Worm (Caenorhabditis elegans): ENCODE measurements around the gene ZK675.4.
A peak's percentile ranks its signal among the peaks of the same experiment; 100 is the strongest.

Gene ZK675.4

DNA sequence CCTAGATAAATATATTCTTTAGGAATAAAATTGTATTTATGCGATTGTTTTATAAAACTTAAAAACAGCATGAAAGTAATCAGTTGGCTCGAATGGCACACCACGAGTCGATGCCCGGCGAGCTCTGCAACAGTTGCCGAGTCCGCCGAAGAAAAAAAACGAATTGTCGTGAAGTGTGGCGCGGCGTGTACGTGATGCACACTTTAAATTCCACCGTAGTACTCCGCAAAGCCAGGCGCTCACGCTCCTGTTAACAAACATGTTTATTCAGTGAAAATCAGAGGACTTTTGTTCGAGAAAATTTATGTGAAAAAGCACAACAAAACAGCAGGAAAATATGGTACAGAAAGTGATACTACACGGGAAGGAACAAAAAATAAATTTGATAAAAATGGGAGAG is 40.5 kb upstream of the ZK675.4 start (continued):
- no peak for TF ChIP-seq ztf-11 (tag; optimal IDR thresholded peaks at IDR 0.05)
- peak; percentile 33 for TF ChIP-seq snpc-4 (tag; optimal IDR thresholded peaks at IDR 0.05)
- TF ChIP-seq dsc-1 (tag; optimal IDR thresholded peaks at IDR 0.05): no peak
- TF ChIP-seq sox-4 (tag; optimal IDR thresholded peaks at IDR 0.05): no peak
- TF ChIP-seq hpl-2 (GFP tag; optimal IDR thresholded peaks at IDR 0.05): no peak
- TF ChIP-seq mdl-1 (tag; optimal IDR thresholded peaks at IDR 0.05): peak in 1 of 2 experiments; percentile 15
- TF ChIP-seq isw-1 (GFP tag; IDR thresholded peaks at IDR 0.05): peak; percentile 8
- no peak for TF ChIP-seq lin-39 (tag; optimal IDR thresholded peaks at IDR 0.05)

DNA sequence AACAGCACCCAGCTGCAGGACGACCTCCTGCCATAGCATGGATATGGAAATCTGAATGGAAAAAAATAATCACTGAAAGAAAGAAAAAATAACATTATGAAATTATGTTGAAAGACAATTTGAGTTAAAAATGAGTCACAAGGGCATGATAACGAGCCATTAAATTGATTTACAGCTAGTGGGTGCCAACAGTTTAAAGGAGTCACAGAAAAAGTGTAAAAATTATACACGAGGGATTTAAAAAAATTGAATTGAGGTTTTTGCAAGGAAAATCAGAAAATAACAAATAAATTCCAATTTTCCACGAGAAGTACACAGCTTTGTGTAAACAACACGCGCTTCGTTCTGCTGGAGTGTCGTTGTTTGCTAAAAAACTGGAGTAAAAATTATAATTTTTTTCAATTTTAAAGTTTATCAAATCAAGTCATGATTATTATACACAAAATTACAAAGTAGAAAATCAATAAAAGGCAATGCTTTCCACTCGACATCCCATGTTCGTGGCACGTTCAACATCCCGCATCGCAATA is 37.2 kb upstream of the ZK675.4 start, which contains the start of gene T01H3.3:
TSS of gene T01H3.3 (minus strand) at position 51 of the 530 bp plus-strand sequence.
- TF ChIP-seq ztf-4 (tag; optimal IDR thresholded peaks at IDR 0.05) (no peak), lin-35 (GFP tag; optimal IDR thresholded peaks at IDR 0.05) (peak; percentile 57 to 59), vab-15 (tag; optimal IDR thresholded peaks at IDR 0.05) (no peak), nhr-90 (tag; optimal IDR thresholded peaks at IDR 0.05; ENCODE audit: poor library complexity) (peak; percentile 42), ces-1 (GFP tag; optimal IDR thresholded peaks at IDR 0.05) (no peak), fos-1 (tag; optimal IDR thresholded peaks at IDR 0.05) (no peak), unc-62 (GFP tag; optimal IDR thresholded peaks at IDR 0.05) (no peak), nhr-237 (tag; optimal IDR thresholded peaks at IDR 0.05) (no peak), unc-86 (tag; optimal IDR thresholded peaks at IDR 0.05) (no peak), unc-30 (tag; optimal IDR thresholded peaks at IDR 0.05) (no peak), ama-1 (optimal IDR thresholded peaks at IDR 0.05) (no peak), nhr-47 (tag; optimal IDR thresholded peaks at IDR 0.05) (peak; percentile 52), unc-130 (tag; optimal IDR thresholded peaks at IDR 0.05) (peak; percentile 22), F16B12.6 (tag; optimal IDR thresholded peaks at IDR 0.05) (peak; percentile 58), rnt-1 (tag; optimal IDR thresholded peaks at IDR 0.05) (peak; percentile 40), egl-27 (tag; optimal IDR thresholded peaks at IDR 0.05) (no peak), nhr-85 (tag) (peak; percentile 39), swsn-7 (tag; optimal IDR thresholded peaks at IDR 0.05) (peak; percentile 58), efl-3 (GFP tag; optimal IDR thresholded peaks at IDR 0.05) (no peak), zip-4 (GFP tag; optimal IDR thresholded peaks at IDR 0.05) (no peak), lin-15B (tag; optimal IDR thresholded peaks at IDR 0.05) (no peak), hlh-4 (tag; optimal IDR thresholded peaks at IDR 0.05) (no peak), isw-1 (GFP tag; IDR thresholded peaks at IDR 0.05) (no peak), nhr-11 (tag; optimal IDR thresholded peaks at IDR 0.05) (no peak), fkh-8 (tag; optimal IDR thresholded peaks at IDR 0.05) (no peak), lin-13 (GFP tag; optimal IDR thresholded peaks at IDR 0.05) (peak; percentile 36), nhr-76 (tag; optimal IDR thresholded peaks at IDR 0.05) (no peak), nhr-12 (tag; optimal IDR thresholded peaks at IDR 0.05) (no peak), mab-9 (GFP tag; IDR thresholded peaks at IDR 0.05) (no peak), sox-4 (tag; optimal IDR thresholded peaks at IDR 0.05) (no peak), snu-23 (GFP tag; optimal IDR thresholded peaks at IDR 0.05) (peak; percentile 73), aly-2 (tag; optimal IDR thresholded peaks at IDR 0.05) (no peak), elt-3 (tag; optimal IDR thresholded peaks at IDR 0.05) (peak in 2 of 6 experiments; percentile 12 to 43), lsy-2 (tag; optimal IDR thresholded peaks at IDR 0.05) (peak; percentile 68 to 87), mep-1 (tag; optimal IDR thresholded peaks at IDR 0.05) (peak; percentile 13), skn-1 (tag; optimal IDR thresholded peaks at IDR 0.05) (peak; percentile 25), ceh-90 (tag; optimal IDR thresholded peaks at IDR 0.05) (no peak), jun-1 (tag; optimal IDR thresholded peaks at IDR 0.05) (no peak), unc-98 (GFP tag; IDR thresholded peaks at IDR 0.05) (no peak), lir-3 (tag; optimal IDR thresholded peaks at IDR 0.05; ENCODE audit: poor library complexity) (no peak), mdl-1 (tag; optimal IDR thresholded peaks at IDR 0.05) (no peak), ztf-11 (tag; optimal IDR thresholded peaks at IDR 0.05) (no peak), ets-5 (GFP tag; IDR thresholded peaks at IDR 0.05) (no peak), tbx-2 (tag; optimal IDR thresholded peaks at IDR 0.05) (peak; percentile 34), pag-3 (tag; optimal IDR thresholded peaks at IDR 0.05; ENCODE audit: borderline replicate concordance, insufficient read depth) (no peak), dsc-1 (tag; optimal IDR thresholded peaks at IDR 0.05) (peak; percentile 33), nhr-28 (tag; optimal IDR thresholded peaks at IDR 0.05) (no peak), ceh-88 (GFP tag; IDR thresholded peaks at IDR 0.05) (no peak)

All from whole organism, L1 larva.